Worm (Caenorhabditis elegans) whole organism, mixed stage, embryonic: ENCODE measurements around the gene cdk-5.

ENCODE experiments used
- M03D4.4 ChIP-seq: sonication (generic microtip); optimal IDR thresholded peaks from 2 replicates; lab custom pipeline; 2017; ENCODE audit warnings: mild to moderate bottlenecking, missing genetic modification characterization, missing compliant biosample characterization
- bed-3 ChIP-seq: fragments of 200-800 bp; sonication (Bioruptor generic); optimal IDR thresholded peaks from 3 replicates; lab custom pipeline; 2018; ENCODE audit warnings: mild to moderate bottlenecking, missing genetic modification characterization, moderate library complexity, missing compliant biosample characterization
- blmp-1 ChIP-seq: fragments of 150-350 bp; optimal IDR thresholded peaks from 2 replicates; lab custom pipeline; 2014; ENCODE audit warnings: missing biosample characterization, missing genetic modification characterization
- ceh-39 ChIP-seq: fragments of 150-350 bp; optimal IDR thresholded peaks from 2 replicates; lab custom pipeline; 2014; ENCODE audit warnings: missing biosample characterization, missing genetic modification characterization
- ceh-43 ChIP-seq: fragments of 200-800 bp; sonication (Bioruptor generic); optimal IDR thresholded peaks from 2 replicates; lab custom pipeline; 2018; ENCODE audit warnings: mild to moderate bottlenecking, missing genetic modification characterization, moderate library complexity, missing compliant biosample characterization
- ceh-83 ChIP-seq: fragments of 200-800 bp; sonication (Bioruptor generic); optimal IDR thresholded peaks from 2 replicates; lab custom pipeline; 2018; ENCODE audit warnings: mild to moderate bottlenecking, missing genetic modification characterization, missing compliant biosample characterization
- ces-1 ChIP-seq: fragments of 150-350 bp; optimal IDR thresholded peaks from 2 replicates; lab custom pipeline; 2014; ENCODE audit warnings: missing biosample characterization, missing genetic modification reagents, missing genetic modification characterization
- cnd-1 ChIP-seq: fragments of 200-800 bp; sonication (Bioruptor generic); optimal IDR thresholded peaks from 2 replicates; lab custom pipeline; 2018; ENCODE audit warnings: mild to moderate bottlenecking, missing genetic modification characterization, missing compliant biosample characterization
- drap-1 ChIP-seq: fragments of 200-800 bp; sonication (Bioruptor generic); optimal IDR thresholded peaks from 3 replicates; lab custom pipeline; 2018; ENCODE audit warnings: mild to moderate bottlenecking, missing genetic modification characterization, missing compliant biosample characterization
- elt-1 ChIP-seq: sonication (generic microtip); optimal IDR thresholded peaks from 2 replicates; lab custom pipeline; 2017; ENCODE audit warnings: missing genetic modification characterization, mild to moderate bottlenecking, missing compliant biosample characterization, antibody characterized with exemption, moderate library complexity, borderline replicate concordance; ENCODE audit not compliant: insufficient read depth
- elt-3 ChIP-seq: fragments of 150-350 bp; optimal IDR thresholded peaks from 2 replicates; lab custom pipeline; 2014; ENCODE audit warnings: missing biosample characterization, missing genetic modification characterization
- flh-1 ChIP-seq: fragments of 200-800 bp; sonication (Bioruptor generic); optimal IDR thresholded peaks from 2 replicates; lab custom pipeline; 2018; ENCODE audit warnings: mild to moderate bottlenecking, missing genetic modification characterization, moderate library complexity, missing compliant biosample characterization
- ham-2 ChIP-seq: fragments of 200-800 bp; sonication (Bioruptor generic); optimal IDR thresholded peaks from 2 replicates; lab custom pipeline; 2018; ENCODE audit warnings: mild to moderate bottlenecking, missing genetic modification characterization, missing compliant biosample characterization
- hlh-1 ChIP-seq: fragments of 150-350 bp; optimal IDR thresholded peaks from 2 replicates; lab custom pipeline; 2014; ENCODE audit warnings: missing biosample characterization, missing genetic modification reagents, missing genetic modification characterization
- lin-13 ChIP-seq: fragments of 150-350 bp; optimal IDR thresholded peaks from 2 replicates; lab custom pipeline; 2014; ENCODE audit warnings: missing biosample characterization, missing genetic modification characterization
- lin-32 ChIP-seq: fragments of 200-800 bp; sonication (Bioruptor generic); optimal IDR thresholded peaks from 2 replicates; lab custom pipeline; 2018; ENCODE audit warnings: mild to moderate bottlenecking, missing genetic modification characterization, missing compliant biosample characterization
- lsy-2 ChIP-seq: fragments of 150-350 bp; optimal IDR thresholded peaks from 2 replicates; lab custom pipeline; 2014; ENCODE audit warnings: missing biosample characterization, missing genetic modification characterization
- mep-1 ChIP-seq: fragments of 150-350 bp; optimal IDR thresholded peaks from 2 replicates; lab custom pipeline; 2017; ENCODE audit warnings: missing biosample characterization, missing genetic modification reagents, missing genetic modification characterization, inconsistent platforms
- mls-2 ChIP-seq: sonication (generic microtip); optimal IDR thresholded peaks from 2 replicates; lab custom pipeline; 2016; ENCODE audit warnings: mild to moderate bottlenecking, missing genetic modification characterization, moderate library complexity, missing compliant biosample characterization
- nhr-12 ChIP-seq: fragments of 150-350 bp; optimal IDR thresholded peaks from 2 replicates; lab custom pipeline; 2014; ENCODE audit warnings: missing biosample characterization, missing genetic modification characterization
- nhr-2 ChIP-seq: fragments of 150-350 bp; optimal IDR thresholded peaks from 2 replicates; lab custom pipeline; 2014; ENCODE audit warnings: missing biosample characterization, missing genetic modification characterization
- nhr-237 ChIP-seq: fragments of 150-350 bp; optimal IDR thresholded peaks from 2 replicates; lab custom pipeline; 2014; ENCODE audit warnings: missing biosample characterization, missing genetic modification characterization
- nhr-28 ChIP-seq: fragments of 150-350 bp; optimal IDR thresholded peaks from 2 replicates; lab custom pipeline; 2014; ENCODE audit warnings: missing biosample characterization, missing genetic modification characterization
- sem-2 ChIP-seq: fragments of 200-800 bp; sonication (Bioruptor generic); optimal IDR thresholded peaks from 2 replicates; lab custom pipeline; 2018; ENCODE audit warnings: mild to moderate bottlenecking, missing genetic modification characterization, missing compliant biosample characterization
- snpc-4 ChIP-seq: fragments of 150-350 bp; optimal IDR thresholded peaks from 2 replicates; lab custom pipeline; 2014; ENCODE audit warnings: missing biosample characterization, missing genetic modification characterization
- sptf-1 ChIP-seq: sonication (generic microtip); optimal IDR thresholded peaks from 2 replicates; lab custom pipeline; 2017; ENCODE audit warnings: mild to moderate bottlenecking, missing genetic modification characterization, moderate library complexity, missing compliant biosample characterization
- tbx-8 ChIP-seq: fragments of 200-800 bp; sonication (Bioruptor generic); optimal IDR thresholded peaks from 2 replicates; lab custom pipeline; 2018; ENCODE audit warnings: mild to moderate bottlenecking, missing genetic modification characterization, moderate library complexity, missing compliant biosample characterization
- unc-120 ChIP-seq: sonication (generic microtip); optimal IDR thresholded peaks from 2 replicates; lab custom pipeline; 2017; ENCODE audit warnings: missing genetic modification characterization, missing compliant biosample characterization; ENCODE audit not compliant: poor library complexity, severe bottlenecking
- unc-39 ChIP-seq: fragments of 150-350 bp; optimal IDR thresholded peaks from 2 replicates; lab custom pipeline; 2014; ENCODE audit warnings: missing biosample characterization, missing genetic modification characterization
- zip-8 ChIP-seq: fragments of 150-350 bp; optimal IDR thresholded peaks from 2 replicates; lab custom pipeline; 2014; ENCODE audit warnings: missing biosample characterization, missing genetic modification characterization

Gene cdk-5

ce11 chrIII:13435570-13435969 is 30.6 kb downstream of the cdk-5 start, which contains the start of gene F45G2.8:
Gene F45G2.8 (minus strand): TSS chrIII:13435670.
- no peak for TF ChIP-seq ceh-39 (tag; lab: Kevin White, UChicago)

ce11 chrIII:13434404-13434803 is 31.7 kb downstream of the cdk-5 start, which contains the start of gene F45G2.7:
Gene F45G2.7 (minus strand): TSS chrIII:13434504.
- TF ChIP-seq elt-1 (no peak), mep-1 (tag; lab: Kevin White, UChicago) (no peak), unc-120 (no peak), ham-2 (no peak), lsy-2 (tag; lab: Kevin White, UChicago) (no peak), mls-2 (no peak), nhr-12 (tag; lab: Kevin White, UChicago) (no peak)

- TF ChIP-seq nhr-237 (tag; lab: Kevin White, UChicago) (no peak), M03D4.4 (no peak), ceh-83 (GFP tag; lab: Kevin White, UChicago) (no peak), ceh-39 (tag; lab: Kevin White, UChicago) (no peak)
Measured at ce11 chrIII:13430162-13430561, 36.0 kb downstream of the cdk-5 start, which contains the start of gene trf-1. Gene trf-1 (plus strand): TSS chrIII:13430462.

- TF ChIP-seq drap-1 (GFP tag; lab: Kevin White, UChicago), result no peak
- TF ChIP-seq ham-2, result no peak
- TF ChIP-seq ces-1 (GFP tag; lab: Kevin White, UChicago), result no peak
- no peak for TF ChIP-seq nhr-28 (tag; lab: Kevin White, UChicago)
- TF ChIP-seq sem-2 (GFP tag; lab: Kevin White, UChicago), result no peak
- no peak for TF ChIP-seq elt-3 (tag; lab: Kevin White, UChicago)
- no peak for TF ChIP-seq nhr-12 (tag; lab: Kevin White, UChicago)
- no peak for TF ChIP-seq lin-32 (GFP tag; lab: Kevin White, UChicago)
- TF ChIP-seq bed-3, result no peak
- TF ChIP-seq lsy-2 (tag; lab: Kevin White, UChicago), result no peak
Measured at ce11 chrIII:13429668-13430067, 36.5 kb downstream of the cdk-5 start, which contains the start of gene bli-5. Gene bli-5 (minus strand): TSS chrIII:13429768.

- TF ChIP-seq unc-39 (tag; lab: Kevin White, UChicago) (no peak), cnd-1 (tag; lab: Kevin White, UChicago) (no peak), elt-3 (tag; lab: Kevin White, UChicago) (no peak), ceh-83 (GFP tag; lab: Kevin White, UChicago) (no peak), nhr-28 (tag; lab: Kevin White, UChicago) (no peak), flh-1 (GFP tag; lab: Kevin White, UChicago) (no peak), sptf-1 (tag; lab: Kevin White, UChicago) (no peak), ceh-39 (tag; lab: Kevin White, UChicago) (no peak), zip-8 (tag; lab: Kevin White, UChicago) (no peak), ceh-43 (GFP tag; lab: Kevin White, UChicago) (no peak), tbx-8 (GFP tag; lab: Kevin White, UChicago) (no peak), nhr-2 (no peak), ces-1 (GFP tag; lab: Kevin White, UChicago) (no peak), nhr-12 (tag; lab: Kevin White, UChicago) (no peak), hlh-1 (tag; lab: Kevin White, UChicago) (no peak), snpc-4 (no peak), lin-13 (tag; lab: Kevin White, UChicago) (no peak)
Measured at ce11 chrIII:13427817-13428216, 38.3 kb downstream of the cdk-5 start.

ce11 chrIII:13426036-13426435 is 40.1 kb downstream of the cdk-5 start, which contains the start of gene cope-1:
Gene cope-1 (plus strand): TSS chrIII:13426264.
- TF ChIP-seq lsy-2 (tag; lab: Kevin White, UChicago), result peak; percentile 39
- TF ChIP-seq ces-1 (GFP tag; lab: Kevin White, UChicago), result peak; percentile 37
- TF ChIP-seq unc-39 (tag; lab: Kevin White, UChicago), result no peak
- no peak for TF ChIP-seq blmp-1 (tag; lab: Kevin White, UChicago)
- peak; percentile 4 for TF ChIP-seq mep-1 (tag; lab: Kevin White, UChicago)
- TF ChIP-seq M03D4.4, result no peak
